Fruit fly (Drosophila melanogaster): Measurements from ENCODE around the gene Taf6.

Taf6 gene

DNA sequence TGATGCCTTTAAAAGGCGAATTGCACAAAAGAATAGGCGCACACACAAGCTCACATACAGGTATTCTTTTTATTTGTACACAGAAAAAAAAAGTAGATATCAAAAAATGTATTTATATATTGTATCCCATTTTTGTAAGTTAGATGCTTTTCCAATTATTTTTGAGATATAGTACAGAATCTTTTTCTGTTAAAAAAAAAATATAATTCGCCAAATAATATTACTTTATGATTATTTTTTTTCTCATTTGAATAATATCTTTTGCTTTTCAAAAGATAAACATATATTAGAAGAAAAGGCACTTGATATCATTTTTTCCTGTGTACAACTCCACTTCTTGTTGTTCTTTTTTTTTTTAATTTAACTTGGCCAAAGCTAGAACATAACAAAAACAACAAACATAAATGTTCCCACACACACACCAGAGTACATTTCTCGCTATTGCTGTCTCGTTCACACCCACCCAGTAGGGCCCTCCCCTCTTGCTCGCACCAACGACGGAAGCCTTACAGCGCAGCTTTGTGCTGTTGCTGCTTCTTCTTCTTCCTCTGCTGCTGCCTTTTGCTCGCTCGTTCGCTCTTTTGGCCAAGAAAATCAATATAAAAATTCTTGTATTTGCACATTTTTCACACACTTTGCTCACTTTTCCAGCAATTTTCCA is 36.0 kb downstream of the Taf6 start:
- TF ChIP-seq Clk (GFP tag; optimal IDR thresholded peaks at IDR 0.05) (no peak), kay (GFP tag; ENCODE audit: borderline replicate concordance) (peak; percentile 69), Hr96 (GFP tag; optimal IDR thresholded peaks at IDR 0.05) (peak; percentile 36), CG7045 (GFP tag; optimal IDR thresholded peaks at IDR 0.05) (peak; percentile 75), CG14711 (tag; optimal IDR thresholded peaks at IDR 0.05) (peak; percentile 90), Crg-1 (GFP tag; optimal IDR thresholded peaks at IDR 0.05) (no peak), CG11617 (GFP tag; optimal IDR thresholded peaks at IDR 0.05) (peak; percentile 41), ovo (GFP tag; optimal IDR thresholded peaks at IDR 0.05) (no peak), Mnt (GFP tag; optimal IDR thresholded peaks at IDR 0.05) (no peak), CG1620 (GFP tag; optimal IDR thresholded peaks at IDR 0.05) (no peak), tj (GFP tag; optimal IDR thresholded peaks at IDR 0.05) (peak; percentile 65), cic (GFP tag; optimal IDR thresholded peaks at IDR 0.05) (no peak), pad (GFP tag; optimal IDR thresholded peaks at IDR 0.05) (peak; percentile 29), CG12768 (GFP tag; optimal IDR thresholded peaks at IDR 0.05) (peak; percentile 28), CG5204 (GFP tag; optimal IDR thresholded peaks at IDR 0.05) (peak; percentile 13), cnc (optimal IDR thresholded peaks at IDR 0.05) (no peak), toe (GFP tag; optimal IDR thresholded peaks at IDR 0.05) (no peak), CG33017 (tag; optimal IDR thresholded peaks at IDR 0.05) (peak; percentile 71), bab1 (GFP tag; optimal IDR thresholded peaks at IDR 0.05) (peak; percentile 87), CG7101 (tag; optimal IDR thresholded peaks at IDR 0.05) (peak; percentile 84)

DNA sequence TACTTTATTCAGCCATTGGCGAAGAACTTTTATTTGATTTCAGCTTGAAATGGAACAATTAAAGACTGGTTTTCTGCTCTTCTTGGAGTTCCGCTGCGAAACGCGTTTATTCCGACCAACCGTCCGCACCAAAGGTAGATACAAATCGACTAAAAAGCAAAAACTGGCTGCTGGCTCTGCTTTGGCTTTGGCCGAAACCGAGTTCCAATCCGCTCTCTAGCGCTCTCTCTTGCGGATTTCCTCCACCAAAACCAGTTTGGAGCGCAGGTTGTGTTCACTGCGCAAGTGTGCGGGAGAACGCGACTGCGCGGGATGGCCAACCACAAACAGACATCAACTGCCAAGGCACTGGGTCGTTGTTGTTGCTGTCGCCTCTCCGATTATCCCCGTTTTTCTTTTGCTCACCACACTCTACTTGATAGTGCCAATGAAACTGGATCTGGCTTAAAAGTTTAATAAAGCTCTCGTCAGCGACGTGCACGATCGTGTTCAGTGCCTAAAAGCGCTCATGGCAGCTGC is 36.6 kb downstream of the Taf6 start, which contains the start of gene wnd:
wnd (minus strand) TSS at position 306 of the 519 bp plus-strand sequence.
- no peak for TF ChIP-seq CG1620 (GFP tag; optimal IDR thresholded peaks at IDR 0.05)
- no peak for TF ChIP-seq cic (GFP tag; optimal IDR thresholded peaks at IDR 0.05)
- TF ChIP-seq CG5204 (GFP tag; optimal IDR thresholded peaks at IDR 0.05), result no peak
- no peak for TF ChIP-seq pad (GFP tag; optimal IDR thresholded peaks at IDR 0.05)
- TF ChIP-seq CG7045 (GFP tag; optimal IDR thresholded peaks at IDR 0.05), result no peak
- peak; percentile 49 for TF ChIP-seq tj (GFP tag; optimal IDR thresholded peaks at IDR 0.05)
- no peak for TF ChIP-seq CG7101 (tag; optimal IDR thresholded peaks at IDR 0.05)

DNA sequence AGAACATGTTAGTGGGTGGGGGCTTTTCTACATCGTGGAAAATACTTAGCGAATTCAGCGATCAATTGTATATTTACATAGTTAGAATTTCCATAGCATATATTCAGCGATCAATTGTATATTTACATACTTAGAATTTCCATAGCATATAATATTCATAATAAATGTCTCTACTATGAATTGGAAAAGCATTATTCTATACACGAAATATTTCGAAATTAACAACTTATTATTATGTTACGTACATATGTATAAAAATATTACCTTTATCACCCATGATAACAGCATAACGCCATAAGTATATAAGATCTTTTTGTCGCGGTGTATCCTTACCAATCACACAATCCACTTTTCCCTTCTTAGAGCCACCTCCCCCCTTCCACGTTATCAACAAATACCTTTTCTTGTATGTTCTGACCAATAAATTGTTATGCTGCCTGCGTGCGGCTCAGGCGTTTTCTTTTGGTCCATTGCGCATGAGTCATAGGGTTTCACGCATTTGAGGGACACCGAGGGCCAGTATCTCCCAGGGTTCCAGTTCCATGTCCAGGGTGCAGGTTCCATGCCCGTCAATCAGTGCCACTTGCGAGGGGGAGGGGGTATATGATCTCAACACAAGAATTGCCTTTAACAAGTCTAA is 38.1 kb downstream of the Taf6 start:
- TF ChIP-seq CG5204 (GFP tag; optimal IDR thresholded peaks at IDR 0.05) (no peak), tj (GFP tag; optimal IDR thresholded peaks at IDR 0.05) (no peak), pad (GFP tag; optimal IDR thresholded peaks at IDR 0.05) (no peak), CG1620 (GFP tag; optimal IDR thresholded peaks at IDR 0.05) (no peak), ovo (GFP tag; optimal IDR thresholded peaks at IDR 0.05) (no peak), CG33017 (tag; optimal IDR thresholded peaks at IDR 0.05) (no peak)

DNA sequence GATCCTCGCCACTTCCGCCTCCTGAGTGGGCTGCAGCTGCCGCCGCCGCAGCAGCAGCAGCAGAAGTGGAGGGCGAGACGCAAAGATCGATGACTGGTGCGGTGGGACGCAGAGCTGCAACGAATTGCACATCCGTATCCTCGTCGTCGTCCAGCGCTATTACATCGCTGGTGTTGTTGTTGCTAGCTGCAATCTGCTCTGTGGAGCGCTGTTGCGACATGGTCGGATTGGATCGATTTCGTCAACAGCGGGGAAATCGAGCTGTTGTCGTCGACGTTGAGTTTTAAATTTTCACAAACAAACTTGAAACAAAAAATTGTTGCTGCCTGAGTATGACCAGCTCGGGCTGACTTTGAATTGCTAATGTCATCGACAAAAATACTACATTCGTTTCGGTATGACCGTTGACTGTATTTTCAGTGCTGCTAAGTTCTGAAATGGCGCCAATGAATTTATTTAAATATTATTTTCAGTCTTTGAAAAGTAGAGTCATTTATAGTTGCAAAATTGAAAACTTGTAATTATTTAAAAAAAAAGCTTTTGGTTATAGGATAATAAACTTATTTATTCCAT is 43.6 kb downstream of the Taf6 start, which contains the start of gene Rnf146:
Rnf146 (minus strand) TSS at position 369 of the 573 bp plus-strand sequence.
- TF ChIP-seq bab1 (GFP tag; optimal IDR thresholded peaks at IDR 0.05) (peak; percentile 63), CG33017 (tag; optimal IDR thresholded peaks at IDR 0.05) (peak; percentile 14), pad (GFP tag; optimal IDR thresholded peaks at IDR 0.05) (peak; percentile 25), CG7101 (tag; optimal IDR thresholded peaks at IDR 0.05) (peak; percentile 34), Hr96 (GFP tag; optimal IDR thresholded peaks at IDR 0.05) (no peak)

DNA sequence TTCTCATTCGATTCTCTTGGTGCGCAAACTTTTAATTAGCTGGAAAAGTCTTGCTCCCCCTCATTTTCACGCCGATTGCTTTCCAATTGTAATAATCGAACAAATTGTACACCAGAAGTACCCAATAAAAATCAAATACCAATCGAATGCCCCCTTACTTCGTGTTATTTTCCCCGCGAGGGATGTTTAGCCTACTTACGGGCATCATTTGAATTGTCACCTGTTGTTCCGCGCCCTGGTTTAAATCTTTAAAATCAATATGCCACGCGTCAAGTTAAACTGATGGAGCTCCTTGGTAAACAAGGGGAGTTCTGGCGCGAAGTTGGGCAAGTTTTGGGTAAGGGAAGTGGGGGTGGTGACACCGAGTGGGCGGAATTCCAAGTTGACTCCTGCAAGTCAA is 47.4 kb downstream of the Taf6 start:
- TF ChIP-seq Mnt (GFP tag; optimal IDR thresholded peaks at IDR 0.05) (no peak), CG7045 (GFP tag; optimal IDR thresholded peaks at IDR 0.05) (no peak), toe (GFP tag; optimal IDR thresholded peaks at IDR 0.05) (no peak), CG1620 (GFP tag; optimal IDR thresholded peaks at IDR 0.05) (no peak), CG7101 (tag; optimal IDR thresholded peaks at IDR 0.05) (no peak), tj (GFP tag; optimal IDR thresholded peaks at IDR 0.05) (no peak), Clk (GFP tag; optimal IDR thresholded peaks at IDR 0.05) (no peak), pad (GFP tag; optimal IDR thresholded peaks at IDR 0.05) (no peak)

DNA sequence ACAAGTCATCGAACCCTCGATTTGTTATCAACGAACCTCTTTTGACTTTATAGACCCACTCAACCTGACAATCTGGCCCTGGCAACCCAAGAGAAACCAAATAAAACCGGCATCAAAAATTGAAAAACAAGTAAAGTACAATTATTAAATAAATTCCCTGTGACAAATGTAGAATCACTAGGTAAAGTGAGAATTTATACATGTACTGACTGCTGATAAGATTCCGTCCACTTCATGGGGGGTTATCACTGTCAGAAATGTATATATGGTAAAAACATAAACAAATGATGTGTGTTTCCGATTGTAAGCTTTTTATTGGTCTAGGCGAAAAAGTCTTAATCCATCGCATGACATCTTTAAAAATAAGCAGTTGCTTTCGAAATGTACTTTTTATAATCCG is 49.8 kb downstream of the Taf6 start:
- TF ChIP-seq CG5204 (GFP tag; optimal IDR thresholded peaks at IDR 0.05) (no peak), ovo (GFP tag; optimal IDR thresholded peaks at IDR 0.05) (no peak), CG33017 (tag; optimal IDR thresholded peaks at IDR 0.05) (no peak), CG1620 (GFP tag; optimal IDR thresholded peaks at IDR 0.05) (no peak), Hr96 (GFP tag; optimal IDR thresholded peaks at IDR 0.05) (no peak)

Measured in whole organism, adult.